Fruit fly (Drosophila melanogaster) whole organism, embryonic: Measurements from ENCODE around the gene CG16758.

Experiments used
- Asciz ChIP-seq: fragments of 200-800 bp; sonication (Bioruptor generic); optimal IDR thresholded peaks from 2 replicates; lab custom pipeline; 2017; ENCODE audit warnings: missing biosample characterization, mild to moderate bottlenecking, missing genetic modification characterization, missing genetic modification reagents
- CG10209 ChIP-seq: fragments of 200-800 bp; sonication (Bioruptor generic); optimal IDR thresholded peaks from 3 replicates; lab custom pipeline; 2017; ENCODE audit warnings: missing biosample characterization, mild to moderate bottlenecking, missing genetic modification characterization, missing genetic modification reagents
- CG10321 ChIP-seq: fragments of 200-800 bp; sonication (Bioruptor generic); IDR thresholded peaks from 2 replicates; pipeline ENCODE4 v1.3.6; 2022; ENCODE audit warnings: missing biosample characterization, missing genetic modification characterization
- CG10462 ChIP-seq: fragments of 200-800 bp; sonication (Bioruptor generic); optimal IDR thresholded peaks from 2 replicates; lab custom pipeline; 2016; ENCODE audit warnings: missing biosample characterization, missing genetic modification characterization
- CG12299 ChIP-seq: fragments of 200-800 bp; sonication (Bioruptor generic); optimal IDR thresholded peaks from 2 replicates; lab custom pipeline; 2018; ENCODE audit warnings: missing biosample characterization, mild to moderate bottlenecking, missing genetic modification characterization
- CG13775 ChIP-seq: fragments of 200-800 bp; sonication (Bioruptor generic); optimal IDR thresholded peaks from 3 replicates; lab custom pipeline; 2017; ENCODE audit warnings: missing biosample characterization, mild to moderate bottlenecking, missing genetic modification characterization
- CG15073 ChIP-seq: fragments of 200-800 bp; sonication (Bioruptor generic); optimal IDR thresholded peaks from 2 replicates; lab custom pipeline; 2016; ENCODE audit warnings: missing biosample characterization, missing genetic modification characterization
- CG18262 ChIP-seq: fragments of 200-800 bp; optimal IDR thresholded peaks from 3 replicates; lab custom pipeline; 2019; ENCODE audit warnings: missing biosample characterization, mild to moderate bottlenecking, missing genetic modification characterization, moderate library complexity
- CG5180 ChIP-seq: fragments of 200-800 bp; sonication (Bioruptor generic); optimal IDR thresholded peaks from 3 replicates; lab custom pipeline; 2017; ENCODE audit warnings: missing biosample characterization, missing genetic modification characterization, mild to moderate bottlenecking, moderate library complexity, missing genetic modification reagents
- CG6854 ChIP-seq: fragments of 200-800 bp; sonication (Bioruptor generic); optimal IDR thresholded peaks from 3 replicates; lab custom pipeline; 2017; ENCODE audit warnings: missing biosample characterization, mild to moderate bottlenecking, missing genetic modification characterization
- CG7786 ChIP-seq: fragments of 200-800 bp; sonication (Bioruptor generic); optimal IDR thresholded peaks from 2 replicates; lab custom pipeline; 2016; ENCODE audit warnings: missing biosample characterization, missing genetic modification characterization
- CG8924 ChIP-seq: fragments of 200-800 bp; optimal IDR thresholded peaks from 3 replicates; lab custom pipeline; 2019; ENCODE audit warnings: missing biosample characterization, mild to moderate bottlenecking, missing genetic modification characterization, moderate library complexity
- CG9437 ChIP-seq: fragments of 200-800 bp; sonication (Bioruptor generic); optimal IDR thresholded peaks from 2 replicates; lab custom pipeline; 2018; ENCODE audit warnings: missing biosample characterization, mild to moderate bottlenecking, missing genetic modification characterization
- Chrac-16 ChIP-seq: fragments of 200-800 bp; sonication (Bioruptor generic); optimal IDR thresholded peaks from 3 replicates; lab custom pipeline; 2016; ENCODE audit warnings: missing biosample characterization, missing genetic modification characterization
- CoRest ChIP-seq: fragments of 200-800 bp; sonication (Bioruptor generic); optimal IDR thresholded peaks from 3 replicates; lab custom pipeline; 2018; ENCODE audit warnings: missing biosample characterization, mild to moderate bottlenecking, missing genetic modification characterization, moderate library complexity
- CrebB ChIP-seq: fragments of 200-800 bp; sonication (Bioruptor generic); optimal IDR thresholded peaks from 3 replicates; lab custom pipeline; 2018; ENCODE audit warnings: missing biosample characterization, mild to moderate bottlenecking, missing genetic modification characterization
- Dip2 ChIP-seq: fragments of 200-800 bp; sonication (Bioruptor generic); IDR thresholded peaks from 2 replicates; pipeline ENCODE4 v1.3.6; 2022; ENCODE audit warnings: missing biosample characterization, missing genetic modification characterization
- Drgx ChIP-seq: fragments of 200-800 bp; sonication (Bioruptor generic); IDR thresholded peaks from 2 replicates; pipeline ENCODE4 v1.3.6; 2022; ENCODE audit warnings: missing biosample characterization, missing genetic modification characterization
- E2f1 ChIP-seq: fragments of 200-800 bp; sonication (Bioruptor generic); IDR thresholded peaks from 2 replicates; pipeline ENCODE4 v1.3.6; 2022; ENCODE audit warnings: missing biosample characterization, missing genetic modification characterization
- Elba2 ChIP-seq: fragments of 200-800 bp; sonication (Bioruptor generic); optimal IDR thresholded peaks from 3 replicates; lab custom pipeline; 2016; ENCODE audit warnings: missing biosample characterization, missing genetic modification characterization
- Ets97D ChIP-seq: fragments of 200-800 bp; sonication (Bioruptor generic); optimal IDR thresholded peaks from 3 replicates; lab custom pipeline; 2016; ENCODE audit warnings: missing biosample characterization, missing genetic modification characterization
- GATAe ChIP-seq: fragments of 200-800 bp; sonication (Bioruptor generic); conservative IDR thresholded peaks from 2 replicates; pipeline ENCODE4 v1.3.6; 2022; ENCODE audit warnings: missing biosample characterization, missing genetic modification characterization
- Hr78 ChIP-seq, 2 experiments: fragments of 200-800 bp in 1 of 2; fragments of >200 bp in 1 of 2; sonication (Bioruptor generic) in 1 of 2; optimal IDR thresholded peaks; 2 replicates each; lab custom pipeline; 2017 to 2019; ENCODE audit warnings: missing biosample characterization in 2 of 2, missing genetic modification characterization in 2 of 2, mild to moderate bottlenecking in 1 of 2, moderate library complexity in 1 of 2
- Hsf ChIP-seq: fragments of 200-800 bp; sonication (Bioruptor generic); optimal IDR thresholded peaks from 3 replicates; lab custom pipeline; 2016; ENCODE audit warnings: missing biosample characterization, missing genetic modification characterization
- Lhr ChIP-seq: fragments of 200-800 bp; sonication (Bioruptor generic); optimal IDR thresholded peaks from 3 replicates; lab custom pipeline; 2017; ENCODE audit warnings: mild to moderate bottlenecking, missing biosample characterization, missing genetic modification reagents, missing genetic modification characterization
- Max ChIP-seq: fragments of 200-800 bp; sonication (Bioruptor generic); optimal IDR thresholded peaks from 2 replicates; lab custom pipeline; 2016; ENCODE audit warnings: missing biosample characterization, mild to moderate bottlenecking, missing genetic modification characterization
- PHDP ChIP-seq: fragments of 200-800 bp; sonication (Bioruptor generic); optimal IDR thresholded peaks from 3 replicates; lab custom pipeline; 2018; ENCODE audit warnings: missing biosample characterization, mild to moderate bottlenecking, missing genetic modification characterization, moderate library complexity
- Rx ChIP-seq: fragments of 200-800 bp; sonication (Bioruptor generic); IDR thresholded peaks from 2 replicates; pipeline ENCODE4 v1.3.6; 2022; ENCODE audit warnings: missing biosample characterization, missing genetic modification characterization
- Sin3A ChIP-seq: fragments of >200 bp; optimal IDR thresholded peaks from 2 replicates; lab custom pipeline; 2018
- corto ChIP-seq: fragments of 200-800 bp; sonication (Bioruptor generic); optimal IDR thresholded peaks from 2 replicates; lab custom pipeline; 2016; ENCODE audit warnings: missing biosample characterization, mild to moderate bottlenecking, missing genetic modification characterization, moderate library complexity
- cwo ChIP-seq: fragments of 200-800 bp; sonication (Bioruptor generic); optimal IDR thresholded peaks from 3 replicates; lab custom pipeline; 2017; ENCODE audit warnings: missing biosample characterization, missing genetic modification characterization, mild to moderate bottlenecking, moderate library complexity, missing genetic modification reagents
- dmrt11E ChIP-seq: fragments of 200-800 bp; sonication (Bioruptor generic); optimal IDR thresholded peaks from 3 replicates; lab custom pipeline; 2018; ENCODE audit warnings: missing biosample characterization, mild to moderate bottlenecking, missing genetic modification characterization, moderate library complexity
- dysf ChIP-seq: fragments of 200-800 bp; sonication (Bioruptor generic); IDR thresholded peaks from 3 replicates; pipeline ENCODE4 v1.3.6; 2022; ENCODE audit warnings: missing biosample characterization, missing genetic modification characterization
- eyg ChIP-seq: fragments of 200-800 bp; sonication (Bioruptor generic); optimal IDR thresholded peaks from 3 replicates; lab custom pipeline; 2016; ENCODE audit warnings: missing biosample characterization, missing genetic modification characterization
- gce ChIP-seq: fragments of 200-800 bp; sonication (Bioruptor generic); IDR thresholded peaks from 3 replicates; pipeline ENCODE4 v1.3.6; 2022; ENCODE audit warnings: missing biosample characterization, missing genetic modification characterization
- grau ChIP-seq: fragments of 200-800 bp; optimal IDR thresholded peaks from 3 replicates; lab custom pipeline; 2019; ENCODE audit warnings: missing biosample characterization, mild to moderate bottlenecking, missing genetic modification characterization, moderate library complexity
- hb ChIP-seq: fragments of 200-800 bp; sonication (Bioruptor generic); IDR thresholded peaks from 3 replicates; pipeline ENCODE4 v1.3.6; 2022; ENCODE audit warnings: missing biosample characterization, missing genetic modification characterization; ENCODE audit not compliant: partially characterized antibody
- hth ChIP-seq: fragments of >200 bp; optimal IDR thresholded peaks from 2 replicates; lab custom pipeline; 2017; ENCODE audit warnings: inconsistent platforms
- nau ChIP-seq: fragments of 200-800 bp; sonication (Bioruptor generic); optimal IDR thresholded peaks from 3 replicates; lab custom pipeline; 2017; ENCODE audit warnings: missing biosample characterization, mild to moderate bottlenecking, missing genetic modification characterization, missing genetic modification reagents
- row ChIP-seq: fragments of 200-800 bp; sonication (Bioruptor generic); IDR thresholded peaks from 3 replicates; pipeline ENCODE4 v1.3.6; 2022; ENCODE audit warnings: missing biosample characterization, missing genetic modification characterization
- seq ChIP-seq: fragments of 200-800 bp; sonication (Bioruptor generic); IDR thresholded peaks from 2 replicates; pipeline ENCODE4 v1.3.6; 2022; ENCODE audit warnings: missing biosample characterization, missing genetic modification characterization
- slbo ChIP-seq: fragments of 200-800 bp; sonication (Bioruptor generic); IDR thresholded peaks from 2 replicates; pipeline ENCODE4 v1.3.6; 2022; ENCODE audit warnings: missing biosample characterization, missing genetic modification characterization
- sug ChIP-seq: fragments of 200-800 bp; optimal IDR thresholded peaks from 2 replicates; lab custom pipeline; 2019; ENCODE audit warnings: missing biosample characterization, mild to moderate bottlenecking, missing genetic modification characterization, moderate library complexity

CG16758 gene

dm6 chr3L:2479250-2479649 lies 24.2 kb downstream of the CG16758 start (continued):
- peak; percentile 35 for TF ChIP-seq nau (GFP tag; lab: Kevin White, UChicago)
- peak; percentile 13; the same call in 1 of the 2 replicates for TF ChIP-seq slbo (GFP tag; lab: Robert Waterston, UW)
- TF ChIP-seq CG9437 (GFP tag; lab: Kevin White, UChicago), result peak; percentile 18
- peak in 1 of 2 experiments; percentile 58 for TF ChIP-seq Hr78 (GFP tag; optimal IDR thresholded peaks at IDR 0.05; lab: Kevin White, UChicago)
- TF ChIP-seq seq (GFP tag; lab: Robert Waterston, UW), result no peak
- no peak for TF ChIP-seq Ets97D
- peak; percentile 58 for TF ChIP-seq dysf (GFP tag; lab: Robert Waterston, UW)
- TF ChIP-seq CG10209 (GFP tag; lab: Kevin White, UChicago), result peak; percentile 39
- TF ChIP-seq CG10462, result no peak
- TF ChIP-seq CG15073, result no peak
- TF ChIP-seq CG13775 (GFP tag; lab: Kevin White, UChicago), result peak; percentile 24
- TF ChIP-seq CG12299 (tag; lab: Kevin White, UChicago), result no peak
- TF ChIP-seq Sin3A (lab: Kevin White, UChicago), result no peak
- TF ChIP-seq gce (GFP tag; lab: Robert Waterston, UW), result 0 out of 3 replicates have a peak, but pooled peaks have one; percentile 35
- TF ChIP-seq hb, result no peak
- TF ChIP-seq Rx (GFP tag; lab: Robert Waterston, UW), result 0 out of 2 replicates have a peak, but pooled peaks have one; percentile 17
- peak; percentile 13 for TF ChIP-seq CG7786 (GFP tag; lab: Kevin White, UChicago)
- no peak for TF ChIP-seq hth (lab: Kevin White, UChicago)
- TF ChIP-seq CG8924 (tag; lab: Kevin White, UChicago), result peak; percentile 53
- TF ChIP-seq CrebB (tag; lab: Kevin White, UChicago), result no peak
- TF ChIP-seq PHDP (tag; lab: Kevin White, UChicago), result peak; percentile 42
- no peak for TF ChIP-seq Lhr (GFP tag; lab: Kevin White, UChicago)
- peak; percentile 49 for TF ChIP-seq corto (GFP tag; lab: Kevin White, UChicago)
- TF ChIP-seq CG5180 (GFP tag; lab: Kevin White, UChicago), result peak; percentile 4
- peak; percentile 28 for TF ChIP-seq Asciz (GFP tag; lab: Kevin White, UChicago)
- TF ChIP-seq Elba2 (GFP tag; lab: Kevin White, UChicago), result no peak
- TF ChIP-seq dmrt11E (tag; lab: Kevin White, UChicago), result peak; percentile 45
- peak; percentile 74 for TF ChIP-seq CG18262 (tag; lab: Kevin White, UChicago)
- no peak for TF ChIP-seq Dip2 (GFP tag; lab: Robert Waterston, UW)
- no peak for TF ChIP-seq eyg
- no peak for TF ChIP-seq CG10321 (GFP tag; lab: Robert Waterston, UW)
- TF ChIP-seq grau (tag; lab: Kevin White, UChicago), result peak; percentile 48
- TF ChIP-seq sug (tag; lab: Kevin White, UChicago), result no peak
- TF ChIP-seq cwo (GFP tag; lab: Kevin White, UChicago), result peak; percentile 67
- peak; percentile 47 for TF ChIP-seq CoRest (tag; lab: Kevin White, UChicago)
- peak; percentile 64; the same call in 2 of the 3 replicates for TF ChIP-seq row (GFP tag; lab: Robert Waterston, UW)
- TF ChIP-seq Chrac-16 (GFP tag; lab: Kevin White, UChicago), result peak; percentile 40
- peak; percentile 48 for TF ChIP-seq Max (GFP tag; lab: Kevin White, UChicago)
- TF ChIP-seq CG6854, result peak; percentile 16
- TF ChIP-seq GATAe, result no peak
- 0 out of 2 replicates have a peak, but pooled peaks have one; percentile 16 for TF ChIP-seq E2f1 (GFP tag; lab: Robert Waterston, UW)
- TF ChIP-seq Hsf (GFP tag; lab: Kevin White, UChicago), result peak; percentile 43
- TF ChIP-seq Drgx (GFP tag; lab: Robert Waterston, UW), result peak; percentile 67
